Worm (Caenorhabditis elegans) whole organism, young adult: Measurements from ENCODE around the gene sri-31.

Experiments
- C17E4.6 ChIP-seq: fragments of 200-800 bp; sonication (Bioruptor generic); IDR thresholded peaks from 2 replicates; pipeline ENCODE4 v1.3.6; 2022; ENCODE audit warnings: missing genetic modification reagents, missing genetic modification characterization, missing compliant biosample characterization
- F10E7.11 ChIP-seq: sonication (generic microtip); optimal IDR thresholded peaks from 2 replicates; lab custom pipeline; 2017; ENCODE audit warnings: mild to moderate bottlenecking, missing genetic modification characterization, moderate library complexity, missing compliant biosample characterization
- Y56A3A.18 ChIP-seq: fragments of 200-800 bp; sonication (Bioruptor generic); IDR thresholded peaks from 2 replicates; pipeline ENCODE4 v1.3.6; 2022; ENCODE audit warnings: missing genetic modification reagents, missing genetic modification characterization, missing compliant biosample characterization
- Y67H2A.10 ChIP-seq: fragments of 200-800 bp; sonication (Bioruptor generic); conservative IDR thresholded peaks from 2 replicates; pipeline ENCODE4 v1.3.6; 2022; ENCODE audit warnings: missing genetic modification reagents, missing genetic modification characterization, missing compliant biosample characterization
- Y95B8A.8 ChIP-seq: fragments of 200-800 bp; sonication (Bioruptor generic); IDR thresholded peaks from 2 replicates; pipeline ENCODE4 v1.3.6; 2022; ENCODE audit warnings: missing genetic modification reagents, missing genetic modification characterization, missing compliant biosample characterization
- aptf-2 ChIP-seq: fragments of 200-800 bp; sonication (Bioruptor generic); conservative IDR thresholded peaks from 2 replicates; pipeline ENCODE4 v1.3.6; 2022; ENCODE audit warnings: missing genetic modification reagents, missing genetic modification characterization, missing compliant biosample characterization
- aptf-3 ChIP-seq: fragments of 200-800 bp; sonication (Bioruptor generic); IDR thresholded peaks from 2 replicates; pipeline ENCODE4 v1.3.6; 2022; ENCODE audit warnings: missing genetic modification characterization, missing compliant biosample characterization
- attf-3 ChIP-seq: fragments of 200-800 bp; sonication (Bioruptor generic); conservative IDR thresholded peaks from 2 replicates; pipeline ENCODE4 v1.3.6; 2022; ENCODE audit warnings: missing genetic modification reagents, missing genetic modification characterization, missing compliant biosample characterization
- ccch-3 ChIP-seq: fragments of 200-800 bp; sonication (Bioruptor generic); optimal IDR thresholded peaks from 2 replicates; lab custom pipeline; 2018; ENCODE audit warnings: mild to moderate bottlenecking, missing genetic modification characterization, missing compliant biosample characterization
- cebp-1 ChIP-seq, 2 experiments: fragments of 200-800 bp in 1 of 2; sonication (Bioruptor generic) in 1 of 2; sonication (generic microtip) in 1 of 2; IDR thresholded peaks in 1 of 2; optimal IDR thresholded peaks in 1 of 2; 2 replicates each; pipeline versions ENCODE4 v1.3.6 to Lab custom; 2017 to 2022; ENCODE audit warnings: missing compliant biosample characterization in 2 of 2, missing genetic modification characterization in 2 of 2, mild to moderate bottlenecking in 1 of 2, missing genetic modification reagents in 1 of 2, moderate library complexity in 1 of 2
- ceh-79 ChIP-seq: sonication (generic microtip); optimal IDR thresholded peaks from 2 replicates; lab custom pipeline; 2017; ENCODE audit warnings: mild to moderate bottlenecking, missing genetic modification characterization, missing compliant biosample characterization
- gei-17 ChIP-seq: fragments of 200-800 bp; sonication (Bioruptor generic); optimal IDR thresholded peaks from 2 replicates; lab custom pipeline; 2018; ENCODE audit warnings: mild to moderate bottlenecking, missing genetic modification characterization, missing compliant biosample characterization
- let-526 ChIP-seq: fragments of 200-800 bp; sonication (Bioruptor generic); IDR thresholded peaks from 2 replicates; pipeline ENCODE4 v1.3.6; 2022; ENCODE audit warnings: missing genetic modification reagents, missing genetic modification characterization, missing compliant biosample characterization
- madf-6 ChIP-seq: fragments of 200-800 bp; sonication (Bioruptor generic); IDR thresholded peaks from 2 replicates; pipeline ENCODE4 v1.3.6; 2022; ENCODE audit warnings: missing genetic modification reagents, missing genetic modification characterization, missing compliant biosample characterization
- nfya-2 ChIP-seq: fragments of 200-800 bp; sonication (Bioruptor generic); IDR thresholded peaks from 2 replicates; pipeline ENCODE4 v1.3.6; 2022; ENCODE audit warnings: missing genetic modification reagents, missing genetic modification characterization, missing compliant biosample characterization
- nhr-179 ChIP-seq: sonication (generic microtip); optimal IDR thresholded peaks from 2 replicates; lab custom pipeline; 2016; ENCODE audit warnings: mild to moderate bottlenecking, missing genetic modification characterization, missing compliant biosample characterization
- nhr-80 ChIP-seq: sonication (generic microtip); optimal IDR thresholded peaks from 2 replicates; lab custom pipeline; 2016; ENCODE audit warnings: missing genetic modification characterization, missing compliant biosample characterization
- pbrm-1 ChIP-seq: fragments of 200-800 bp; sonication (Bioruptor generic); IDR thresholded peaks from 2 replicates; pipeline ENCODE4 v1.3.6; 2022; ENCODE audit warnings: missing genetic modification reagents, missing genetic modification characterization, missing compliant biosample characterization
- rcor-1 ChIP-seq: fragments of 200-800 bp; sonication (Bioruptor generic); IDR thresholded peaks from 2 replicates; pipeline ENCODE4 v1.3.6; 2022; ENCODE audit warnings: missing genetic modification reagents, missing genetic modification characterization, missing compliant biosample characterization
- tlf-1 ChIP-seq: fragments of 200-800 bp; sonication (Bioruptor generic); optimal IDR thresholded peaks from 2 replicates; lab custom pipeline; 2018; ENCODE audit warnings: mild to moderate bottlenecking, missing genetic modification characterization, missing compliant biosample characterization
- zim-3 ChIP-seq: sonication (generic microtip); optimal IDR thresholded peaks from 2 replicates; lab custom pipeline; 2017; ENCODE audit warnings: mild to moderate bottlenecking, missing genetic modification characterization, moderate library complexity, missing compliant biosample characterization
- ztf-25 ChIP-seq: fragments of 200-800 bp; sonication (Bioruptor generic); IDR thresholded peaks from 2 replicates; pipeline ENCODE4 v1.3.6; 2022; ENCODE audit warnings: missing genetic modification reagents, missing genetic modification characterization, missing compliant biosample characterization
- ztf-28 ChIP-seq: fragments of 200-800 bp; sonication (Bioruptor generic); IDR thresholded peaks from 2 replicates; pipeline ENCODE4 v1.3.6; 2022; ENCODE audit warnings: missing genetic modification reagents, missing genetic modification characterization, missing compliant biosample characterization
- ztf-6 ChIP-seq: fragments of 200-800 bp; sonication (Bioruptor generic); IDR thresholded peaks from 2 replicates; pipeline ENCODE4 v1.3.6; 2022; ENCODE audit warnings: missing genetic modification reagents, missing genetic modification characterization, missing compliant biosample characterization

sri-31 gene

DNA sequence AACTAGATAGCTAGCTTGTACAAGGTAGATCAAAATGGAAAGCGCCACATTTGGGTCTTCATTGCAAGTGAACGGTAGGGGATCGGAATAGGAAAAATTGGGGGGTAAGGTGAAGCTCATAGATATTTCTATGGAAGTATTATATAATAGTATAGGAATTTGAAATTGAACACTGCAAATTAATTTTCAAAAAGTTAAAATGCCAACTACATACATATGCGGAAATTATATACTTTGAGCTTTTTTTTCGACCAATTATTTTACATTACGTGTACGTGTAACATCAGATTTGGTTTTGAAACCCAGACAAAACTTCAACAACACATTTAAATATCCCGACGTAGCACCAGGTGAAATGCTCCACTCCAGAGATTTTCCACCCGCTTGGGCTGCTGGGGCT, 45.3 kb downstream of the sri-31 start, which contains the start of gene srg-23:
srg-23 (minus strand) TSS at position 101 of the 400 bp plus-strand sequence.
- TF ChIP-seq ztf-28 (no peak), ceh-79 (tag; lab: Kevin White, UChicago) (no peak), cebp-1 (GFP tag; IDR thresholded peaks at IDR 0.05; lab: Robert Waterston, UW) (no peak), cebp-1 (tag; optimal IDR thresholded peaks at IDR 0.05; lab: Kevin White, UChicago) (no peak), Y56A3A.18 (GFP tag; lab: Robert Waterston, UW) (no peak), let-526 (no peak), nhr-80 (tag; lab: Kevin White, UChicago) (no peak), attf-3 (no peak), madf-6 (GFP tag; lab: Robert Waterston, UW) (no peak), gei-17 (no peak), aptf-2 (GFP tag; lab: Robert Waterston, UW) (no peak), nfya-2 (GFP tag; lab: Robert Waterston, UW) (no peak), ccch-3 (GFP tag; lab: Kevin White, UChicago) (no peak), F10E7.11 (tag; lab: Kevin White, UChicago) (no peak), nhr-179 (tag; lab: Kevin White, UChicago) (no peak), tlf-1 (no peak), ztf-6 (GFP tag; lab: Robert Waterston, UW) (no peak)

DNA sequence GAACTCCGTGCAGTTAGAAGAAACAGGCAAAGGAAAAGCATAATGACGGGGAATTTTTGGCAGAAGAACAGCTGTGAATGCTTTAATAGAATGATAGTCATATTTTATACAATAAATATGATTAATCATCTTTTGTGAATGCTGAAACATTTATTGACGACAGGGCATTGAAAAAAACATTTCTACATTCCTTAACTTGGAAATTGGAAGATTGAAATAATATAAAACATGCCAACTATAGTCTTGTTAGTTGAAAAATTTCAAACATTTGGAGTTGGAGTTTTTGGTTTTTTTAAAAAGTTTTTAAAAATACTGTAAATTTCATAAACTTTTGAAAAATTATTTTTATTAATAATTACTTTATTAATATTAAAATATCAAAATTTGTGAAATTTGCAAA, 46.1 kb downstream of the sri-31 start, which contains the start of gene Y25C1A.14:
Y25C1A.14 (minus strand) TSS at position 101 of the 400 bp plus-strand sequence.
- TF ChIP-seq C17E4.6 (no peak), ztf-28 (no peak), aptf-3 (GFP tag; lab: Robert Waterston, UW) (no peak)

ce11 chrII:3100546-3100945, 49.7 kb downstream of the sri-31 start, which contains the start of gene srg-24:
Gene srg-24 (minus strand): TSS chrII:3100646.
- no peak for TF ChIP-seq ztf-25
- TF ChIP-seq C17E4.6 = no peak
- no peak for TF ChIP-seq zim-3 (tag; lab: Kevin White, UChicago)
- no peak for TF ChIP-seq Y95B8A.8 (GFP tag; lab: Robert Waterston, UW)
- no peak for TF ChIP-seq rcor-1 (GFP tag; lab: Robert Waterston, UW)
- TF ChIP-seq pbrm-1 (GFP tag; lab: Robert Waterston, UW) = no peak
- no peak for TF ChIP-seq gei-17
- TF ChIP-seq Y67H2A.10 (GFP tag; lab: Robert Waterston, UW) = no peak
- TF ChIP-seq, all 124 proteins: peak for 0
